Fruit fly (Drosophila melanogaster) whole organism, embryonic: ENCODE data around the gene CG15534.

Experiments used
- CG10267 ChIP-seq: fragments of 200-800 bp; sonication (Bioruptor generic); optimal IDR thresholded peaks from 2 replicates; lab custom pipeline; 2018; ENCODE audit warnings: missing biosample characterization, mild to moderate bottlenecking, missing genetic modification characterization, moderate library complexity
- CG10431 ChIP-seq: fragments of 200-800 bp; sonication (Bioruptor generic); optimal IDR thresholded peaks from 3 replicates; lab custom pipeline; 2018; ENCODE audit warnings: missing biosample characterization, mild to moderate bottlenecking, missing genetic modification characterization
- CG11723 ChIP-seq: fragments of 200-800 bp; sonication (Bioruptor generic); optimal IDR thresholded peaks from 2 replicates; lab custom pipeline; 2017; ENCODE audit warnings: missing biosample characterization, mild to moderate bottlenecking, missing genetic modification characterization
- CG12942 ChIP-seq: fragments of 200-800 bp; sonication (Bioruptor generic); optimal IDR thresholded peaks from 3 replicates; lab custom pipeline; 2016; ENCODE audit warnings: missing biosample characterization, missing genetic modification characterization
- CG13624 ChIP-seq: fragments of 200-800 bp; sonication (Bioruptor generic); optimal IDR thresholded peaks from 2 replicates; lab custom pipeline; 2016; ENCODE audit warnings: missing biosample characterization, missing genetic modification characterization
- CG14860 ChIP-seq: fragments of 200-800 bp; sonication (Bioruptor generic); IDR thresholded peaks from 3 replicates; pipeline ENCODE4 v1.3.6; 2022; ENCODE audit warnings: missing biosample characterization, missing genetic modification characterization; ENCODE audit not compliant: partially characterized antibody
- CG15073 ChIP-seq: fragments of 200-800 bp; sonication (Bioruptor generic); optimal IDR thresholded peaks from 2 replicates; lab custom pipeline; 2016; ENCODE audit warnings: missing biosample characterization, missing genetic modification characterization
- CG15601 ChIP-seq: fragments of 200-800 bp; sonication (Bioruptor generic); optimal IDR thresholded peaks from 3 replicates; lab custom pipeline; 2019; ENCODE audit warnings: missing biosample characterization, mild to moderate bottlenecking, missing genetic modification characterization, moderate library complexity
- CG1603 ChIP-seq: fragments of 200-800 bp; sonication (Bioruptor generic); optimal IDR thresholded peaks from 2 replicates; lab custom pipeline; 2019; ENCODE audit warnings: missing biosample characterization, mild to moderate bottlenecking, missing genetic modification characterization, moderate library complexity
- CG17385 ChIP-seq: fragments of 200-800 bp; sonication (Bioruptor generic); optimal IDR thresholded peaks from 3 replicates; lab custom pipeline; 2018; ENCODE audit warnings: missing biosample characterization, mild to moderate bottlenecking, missing genetic modification characterization
- CG17829 ChIP-seq: fragments of 200-800 bp; optimal IDR thresholded peaks from 2 replicates; lab custom pipeline; 2019; ENCODE audit warnings: missing biosample characterization, mild to moderate bottlenecking, missing genetic modification characterization, moderate library complexity
- CG2116 ChIP-seq: fragments of 200-800 bp; sonication (Bioruptor generic); optimal IDR thresholded peaks from 3 replicates; lab custom pipeline; 2018; ENCODE audit warnings: missing biosample characterization, mild to moderate bottlenecking, missing genetic modification characterization
- CG32767 ChIP-seq: fragments of 200-800 bp; sonication (Bioruptor generic); IDR thresholded peaks from 2 replicates; pipeline ENCODE4 v1.3.6; 2022; ENCODE audit warnings: missing biosample characterization, missing genetic modification characterization
- CG34376 ChIP-seq: fragments of 200-800 bp; sonication (Bioruptor generic); optimal IDR thresholded peaks from 2 replicates; lab custom pipeline; 2018; ENCODE audit warnings: missing biosample characterization, mild to moderate bottlenecking, missing genetic modification characterization
- CG3995 ChIP-seq: fragments of 200-800 bp; sonication (Bioruptor generic); optimal IDR thresholded peaks from 3 replicates; lab custom pipeline; 2016; ENCODE audit warnings: missing biosample characterization, missing genetic modification characterization
- CG6791 ChIP-seq: fragments of 200-800 bp; sonication (Bioruptor generic); IDR thresholded peaks from 3 replicates; pipeline ENCODE4 v1.3.6; 2022; ENCODE audit warnings: missing biosample characterization, missing genetic modification characterization; ENCODE audit not compliant: partially characterized antibody
- CG7357 ChIP-seq: fragments of 200-800 bp; sonication (Bioruptor generic); IDR thresholded peaks from 3 replicates; pipeline ENCODE4 v1.3.6; 2022; ENCODE audit warnings: missing biosample characterization, missing genetic modification characterization
- CG8359 ChIP-seq: fragments of 200-800 bp; sonication (Bioruptor generic); optimal IDR thresholded peaks from 2 replicates; lab custom pipeline; 2017; ENCODE audit warnings: missing biosample characterization, mild to moderate bottlenecking, missing genetic modification characterization, borderline replicate concordance
- CG9932 ChIP-seq: fragments of 200-800 bp; sonication (Bioruptor generic); IDR thresholded peaks from 2 replicates; pipeline ENCODE4 v1.3.6; 2022; ENCODE audit warnings: missing biosample characterization, missing genetic modification characterization
- CHES-1-like ChIP-seq: fragments of 200-800 bp; sonication (Bioruptor generic); optimal IDR thresholded peaks from 2 replicates; lab custom pipeline; 2016; ENCODE audit warnings: missing biosample characterization, missing genetic modification characterization
- Dll ChIP-seq: fragments of 200-800 bp; sonication (Bioruptor generic); IDR thresholded peaks from 4 replicates; pipeline ENCODE4 v1.3.6; 2022; ENCODE audit warnings: missing biosample characterization, missing genetic modification characterization; ENCODE audit not compliant: partially characterized antibody
- Doc3 ChIP-seq: fragments of 200-800 bp; sonication (Bioruptor generic); IDR thresholded peaks from 3 replicates; pipeline ENCODE4 v1.3.6; 2022; ENCODE audit warnings: missing biosample characterization, missing genetic modification characterization; ENCODE audit not compliant: partially characterized antibody
- Dp ChIP-seq: fragments of 200-800 bp; sonication (Bioruptor generic); optimal IDR thresholded peaks from 2 replicates; lab custom pipeline; 2018; ENCODE audit warnings: missing biosample characterization, mild to moderate bottlenecking, missing genetic modification characterization, moderate library complexity
- Gug ChIP-seq: fragments of 200-800 bp; sonication (Bioruptor generic); IDR thresholded peaks from 4 replicates; pipeline ENCODE4 v1.3.6; 2022; ENCODE audit warnings: missing biosample characterization, missing genetic modification characterization
- H2.0 ChIP-seq: fragments of 200-800 bp; sonication (Bioruptor generic); IDR thresholded peaks from 2 replicates; pipeline ENCODE4 v1.3.6; 2022; ENCODE audit warnings: missing biosample characterization, missing genetic modification characterization
- HHEX ChIP-seq: fragments of 200-800 bp; sonication (Bioruptor generic); optimal IDR thresholded peaks from 3 replicates; lab custom pipeline; 2017; ENCODE audit warnings: missing biosample characterization, mild to moderate bottlenecking, missing genetic modification characterization, missing genetic modification reagents
- HLHmδ ChIP-seq: fragments of 200-800 bp; sonication (Bioruptor generic); optimal IDR thresholded peaks from 2 replicates; lab custom pipeline; 2018; ENCODE audit warnings: missing biosample characterization, mild to moderate bottlenecking, missing genetic modification characterization, moderate library complexity
- MBD-R2 ChIP-seq: fragments of 200-800 bp; sonication (Bioruptor generic); IDR thresholded peaks from 2 replicates; pipeline ENCODE4 v1.3.6; 2022; ENCODE audit warnings: missing biosample characterization, missing genetic modification characterization
- NC2α ChIP-seq: fragments of 200-800 bp; sonication (Bioruptor generic); optimal IDR thresholded peaks from 2 replicates; lab custom pipeline; 2016; ENCODE audit warnings: missing biosample characterization, missing genetic modification characterization
- Nf-YC ChIP-seq: fragments of 200-800 bp; optimal IDR thresholded peaks from 3 replicates; lab custom pipeline; 2019; ENCODE audit warnings: missing biosample characterization, mild to moderate bottlenecking, missing genetic modification characterization, moderate library complexity
- Ravus ChIP-seq: fragments of 200-800 bp; sonication (Bioruptor generic); IDR thresholded peaks from 2 replicates; pipeline ENCODE4 v1.3.6; 2022; ENCODE audit warnings: missing biosample characterization, missing genetic modification characterization
- Rfx ChIP-seq: fragments of 200-800 bp; sonication (Bioruptor generic); IDR thresholded peaks from 2 replicates; pipeline ENCODE4 v1.3.6; 2022; ENCODE audit warnings: missing biosample characterization, missing genetic modification characterization
- Sry-δ ChIP-seq: fragments of 200-800 bp; sonication (Bioruptor generic); optimal IDR thresholded peaks from 2 replicates; lab custom pipeline; 2016; ENCODE audit warnings: missing biosample characterization, missing genetic modification characterization
- Trl ChIP-seq, 3 experiments: fragments of >200 bp in 2 of 3; fragments of 200-800 bp in 1 of 3; sonication (Bioruptor generic) in 1 of 3; optimal IDR thresholded peaks; 2 replicates in 1 of 3; 3 replicates in 2 of 3; lab custom pipeline; 2016 to 2017; ENCODE audit warnings: missing biosample characterization in 1 of 3, missing genetic modification characterization in 1 of 3
- amos ChIP-seq: fragments of 200-800 bp; sonication (Bioruptor generic); IDR thresholded peaks from 2 replicates; pipeline ENCODE4 v1.3.6; 2022; ENCODE audit warnings: missing biosample characterization, missing genetic modification characterization; ENCODE audit not compliant: partially characterized antibody
- cg ChIP-seq: fragments of 200-800 bp; sonication (Bioruptor generic); optimal IDR thresholded peaks from 3 replicates; lab custom pipeline; 2019; ENCODE audit warnings: missing biosample characterization, mild to moderate bottlenecking, missing genetic modification characterization, moderate library complexity
- corto ChIP-seq: fragments of 200-800 bp; sonication (Bioruptor generic); optimal IDR thresholded peaks from 2 replicates; lab custom pipeline; 2016; ENCODE audit warnings: missing biosample characterization, mild to moderate bottlenecking, missing genetic modification characterization, moderate library complexity
- dmrt11E ChIP-seq: fragments of 200-800 bp; sonication (Bioruptor generic); optimal IDR thresholded peaks from 3 replicates; lab custom pipeline; 2018; ENCODE audit warnings: missing biosample characterization, mild to moderate bottlenecking, missing genetic modification characterization, moderate library complexity
- gcm ChIP-seq: fragments of 200-800 bp; sonication (Bioruptor generic); optimal IDR thresholded peaks from 2 replicates; lab custom pipeline; 2019; ENCODE audit warnings: missing biosample characterization, mild to moderate bottlenecking, missing genetic modification characterization, moderate library complexity
- gfzf ChIP-seq: fragments of 200-800 bp; sonication (Bioruptor generic); optimal IDR thresholded peaks from 2 replicates; lab custom pipeline; 2016; ENCODE audit warnings: missing biosample characterization, mild to moderate bottlenecking, missing genetic modification characterization, moderate library complexity
- gsb-n ChIP-seq: fragments of 200-800 bp; sonication (Bioruptor generic); optimal IDR thresholded peaks from 3 replicates; lab custom pipeline; 2018; ENCODE audit warnings: missing biosample characterization, mild to moderate bottlenecking, missing genetic modification characterization
- ham ChIP-seq: fragments of 200-800 bp; sonication (Bioruptor generic); IDR thresholded peaks from 2 replicates; pipeline ENCODE4 v1.3.6; 2022; ENCODE audit warnings: missing biosample characterization, missing genetic modification characterization
- inv ChIP-seq: fragments of 200-800 bp; sonication (Bioruptor generic); IDR thresholded peaks from 2 replicates; pipeline ENCODE4 v1.3.6; 2022; ENCODE audit warnings: missing biosample characterization, missing genetic modification characterization; ENCODE audit not compliant: partially characterized antibody
- knrl ChIP-seq: fragments of 200-800 bp; sonication (Bioruptor generic); IDR thresholded peaks from 3 replicates; pipeline ENCODE4 v1.3.6; 2022; ENCODE audit warnings: missing biosample characterization, missing genetic modification characterization; ENCODE audit not compliant: partially characterized antibody
- lilli ChIP-seq: fragments of 200-800 bp; sonication (Bioruptor generic); optimal IDR thresholded peaks from 3 replicates; lab custom pipeline; 2016; ENCODE audit warnings: missing biosample characterization, missing genetic modification characterization
- onecut ChIP-seq: fragments of 200-800 bp; sonication (Bioruptor generic); IDR thresholded peaks from 2 replicates; pipeline ENCODE4 v1.3.6; 2022; ENCODE audit warnings: missing biosample characterization, missing genetic modification characterization
- tin ChIP-seq: fragments of 200-800 bp; sonication (Bioruptor generic); optimal IDR thresholded peaks from 3 replicates; lab custom pipeline; 2016; ENCODE audit warnings: missing biosample characterization, missing genetic modification characterization
- tna ChIP-seq: fragments of 200-800 bp; sonication (Bioruptor generic); IDR thresholded peaks from 2 replicates; pipeline ENCODE4 v1.3.6; 2022; ENCODE audit warnings: missing biosample characterization, missing genetic modification characterization; ENCODE audit not compliant: partially characterized antibody
- trh ChIP-seq: fragments of 200-800 bp; sonication (Bioruptor generic); optimal IDR thresholded peaks from 2 replicates; lab custom pipeline; 2016; ENCODE audit warnings: missing biosample characterization, missing genetic modification characterization

The CG15534 gene

dm6 chr3R:30423695-30424094, 8.2 kb upstream of the CG15534 start, which contains the start of the genes CG15535 and mRpS18C (continued):
- TF ChIP-seq HHEX (GFP tag; lab: Kevin White, UChicago) = no peak
- TF ChIP-seq CHES-1-like (GFP tag; lab: Kevin White, UChicago) = peak; percentile 15
- peak; percentile 64 for TF ChIP-seq tna (GFP tag; lab: Robert Waterston, UW)
- peak; percentile 8 for TF ChIP-seq CG10431 (GFP tag; lab: Kevin White, UChicago)
- peak; percentile 34; the same call in 1 of the 2 replicates for TF ChIP-seq Rfx (GFP tag; lab: Robert Waterston, UW)
- no peak for TF ChIP-seq cg (GFP tag; lab: Kevin White, UChicago)
- peak; percentile 19 for TF ChIP-seq CG34376 (GFP tag; lab: Kevin White, UChicago)
- TF ChIP-seq CG10267 (tag; lab: Kevin White, UChicago) = peak; percentile 94
- TF ChIP-seq CG15601 (tag; lab: Kevin White, UChicago) = no peak
- peak; percentile 73 for TF ChIP-seq Doc3
- no peak for TF ChIP-seq gcm (GFP tag; lab: Kevin White, UChicago)
- TF ChIP-seq dmrt11E (tag; lab: Kevin White, UChicago) = peak; percentile 7
- no peak for TF ChIP-seq CG7357 (GFP tag; lab: Robert Waterston, UW)
- no peak for TF ChIP-seq Ravus (GFP tag; lab: Robert Waterston, UW)
- TF ChIP-seq CG3995 (GFP tag; lab: Kevin White, UChicago) = peak; percentile 6
- no peak for TF ChIP-seq CG17385 (GFP tag; lab: Kevin White, UChicago)
- TF ChIP-seq knrl (GFP tag; lab: Robert Waterston, UW) = peak; percentile 72; the same call in 2 of the 3 replicates
- TF ChIP-seq CG17829 = peak; percentile 31
- TF ChIP-seq lilli = peak; percentile 12
- TF ChIP-seq MBD-R2 = peak; percentile 94
- TF ChIP-seq HLHmδ (GFP tag; lab: Kevin White, UChicago) = no peak
- no peak for TF ChIP-seq corto
- TF ChIP-seq Gug (GFP tag; lab: Robert Waterston, UW) = no peak
- no peak for TF ChIP-seq Trl (optimal IDR thresholded peaks at IDR 0.05; lab: Kevin White, UChicago)
- TF ChIP-seq Trl (GFP tag; optimal IDR thresholded peaks at IDR 0.05; lab: Kevin White, UChicago) = no peak
- TF ChIP-seq amos (GFP tag; lab: Robert Waterston, UW) = peak; percentile 78
- TF ChIP-seq Sry-δ (GFP tag; lab: Kevin White, UChicago) = peak; percentile 56
- peak; percentile 66 for TF ChIP-seq CG14860 (GFP tag; lab: Robert Waterston, UW)
- no peak for TF ChIP-seq CG11723 (GFP tag; lab: Kevin White, UChicago)
- TF ChIP-seq CG2116 (GFP tag; lab: Kevin White, UChicago) = peak; percentile 90
- TF ChIP-seq CG6791 = peak; percentile 83
- TF ChIP-seq CG1603 = peak; percentile 42
- peak; percentile 55 for TF ChIP-seq inv (GFP tag; lab: Robert Waterston, UW)
- TF ChIP-seq NC2α = no peak
- TF ChIP-seq CG15073 (GFP tag; lab: Kevin White, UChicago) = no peak
- TF ChIP-seq CG12942 (GFP tag; lab: Kevin White, UChicago) = no peak
- no peak for TF ChIP-seq trh
- TF ChIP-seq CG9932 (GFP tag; lab: Robert Waterston, UW) = no peak
- peak; percentile 81 for TF ChIP-seq Dll (GFP tag; lab: Robert Waterston, UW)
- TF ChIP-seq CG32767 (GFP tag; lab: Robert Waterston, UW) = peak; percentile 53; the same call in 1 of the 2 replicates
- peak; percentile 27 for TF ChIP-seq gsb-n (tag; lab: Kevin White, UChicago)
- TF ChIP-seq CG8359 (GFP tag; lab: Kevin White, UChicago) = no peak
- TF ChIP-seq Nf-YC (tag; lab: Kevin White, UChicago) = no peak
- peak; percentile 26 for TF ChIP-seq CG13624
- no peak for TF ChIP-seq tin
- peak; percentile 46 for TF ChIP-seq Dp (GFP tag; lab: Kevin White, UChicago)
- no peak for TF ChIP-seq ham (GFP tag; lab: Robert Waterston, UW)
- TF ChIP-seq gfzf = no peak
- peak; percentile 84 for TF ChIP-seq onecut (GFP tag; lab: Robert Waterston, UW)
- no peak for TF ChIP-seq H2.0
